Worm (Caenorhabditis elegans) whole organism, L3 larva: ENCODE measurements around the gene F13H10.9.
"Not testable (repeated sequence)": the region's sequence is repeated elsewhere in the genome, so short reads cannot be mapped to it uniquely, and the experiment has no call there.

Experiments
- R02D3.7 ChIP-seq: fragments of 150-350 bp; optimal IDR thresholded peaks from 2 replicates; lab custom pipeline; 2014; ENCODE audit warnings: missing biosample characterization, missing genetic modification characterization
- ZK546.5 ChIP-seq: sonication (generic microtip); optimal IDR thresholded peaks from 2 replicates; lab custom pipeline; 2017; ENCODE audit warnings: missing biosample characterization, missing genetic modification characterization
- aly-2 ChIP-seq: fragments of 150-350 bp; optimal IDR thresholded peaks from 2 replicates; lab custom pipeline; 2014; ENCODE audit warnings: missing biosample characterization, missing genetic modification characterization
- ama-1 ChIP-seq: fragments of 150-350 bp; optimal IDR thresholded peaks from 2 replicates; lab custom pipeline; 2018
- ceh-16 ChIP-seq: sonication (generic microtip); optimal IDR thresholded peaks from 2 replicates; lab custom pipeline; 2017; ENCODE audit warnings: missing biosample characterization, missing genetic modification characterization
- ceh-28 ChIP-seq: fragments of 150-350 bp; optimal IDR thresholded peaks from 2 replicates; lab custom pipeline; 2014; ENCODE audit warnings: missing biosample characterization, missing genetic modification reagents, missing genetic modification characterization
- ceh-82 ChIP-seq: fragments of 150-350 bp; optimal IDR thresholded peaks from 2 replicates; lab custom pipeline; 2014; ENCODE audit warnings: missing biosample characterization, missing genetic modification characterization
- daf-12 ChIP-seq: fragments of 150-350 bp; optimal IDR thresholded peaks from 2 replicates; lab custom pipeline; 2014; ENCODE audit warnings: missing biosample characterization, missing genetic modification reagents, missing genetic modification characterization
- egl-27 ChIP-seq: sonication (generic microtip); optimal IDR thresholded peaks from 4 replicates; lab custom pipeline; 2017; ENCODE audit warnings: missing biosample characterization, missing genetic modification reagents, missing genetic modification characterization
- egl-5 ChIP-seq: fragments of 150-350 bp; optimal IDR thresholded peaks from 2 replicates; lab custom pipeline; 2017; ENCODE audit warnings: missing biosample characterization, missing genetic modification reagents, missing genetic modification characterization, inconsistent platforms
- elt-2 ChIP-seq: sonication (generic microtip); optimal IDR thresholded peaks from 2 replicates; lab custom pipeline; 2016; ENCODE audit warnings: missing genetic modification reagents, mild to moderate bottlenecking, missing genetic modification characterization, missing compliant biosample characterization
- elt-3 ChIP-seq, 3 experiments: fragments of 150-350 bp in 1 of 3; sonication (generic microtip) in 2 of 3; optimal IDR thresholded peaks; 2 replicates in 2 of 3; 4 replicates in 1 of 3; lab custom pipeline; 2014 to 2017; ENCODE audit warnings: missing biosample characterization in 3 of 3, missing genetic modification characterization in 3 of 3
- eor-1 ChIP-seq, 2 experiments: fragments of 150-350 bp; optimal IDR thresholded peaks; 2 replicates each; lab custom pipeline; 2014 to 2018; ENCODE audit warnings: missing biosample characterization in 2 of 2, missing genetic modification characterization in 2 of 2
- fos-1 ChIP-seq: fragments of 150-350 bp; optimal IDR thresholded peaks from 2 replicates; lab custom pipeline; 2014; ENCODE audit warnings: missing biosample characterization, missing genetic modification characterization
- jun-1 ChIP-seq: fragments of 150-350 bp; optimal IDR thresholded peaks from 2 replicates; lab custom pipeline; 2014; ENCODE audit warnings: missing biosample characterization, missing genetic modification reagents, missing genetic modification characterization
- lin-15B ChIP-seq: fragments of 150-350 bp; optimal IDR thresholded peaks from 2 replicates; lab custom pipeline; 2014; ENCODE audit warnings: missing biosample characterization, missing genetic modification characterization
- lin-39 ChIP-seq: fragments of 150-350 bp; optimal IDR thresholded peaks from 2 replicates; lab custom pipeline; 2018; ENCODE audit warnings: missing biosample characterization, missing genetic modification reagents, missing genetic modification characterization
- mdl-1 ChIP-seq: fragments of 150-350 bp; optimal IDR thresholded peaks from 2 replicates; lab custom pipeline; 2014; ENCODE audit warnings: missing biosample characterization, missing genetic modification characterization
- nhr-11 ChIP-seq: fragments of 150-350 bp; optimal IDR thresholded peaks from 2 replicates; lab custom pipeline; 2014; ENCODE audit warnings: missing biosample characterization, missing genetic modification characterization
- nhr-23 ChIP-seq: fragments of 150-350 bp; optimal IDR thresholded peaks from 2 replicates; lab custom pipeline; 2014; ENCODE audit warnings: missing biosample characterization, missing genetic modification reagents, missing genetic modification characterization
- nhr-237 ChIP-seq: fragments of 150-350 bp; optimal IDR thresholded peaks from 2 replicates; lab custom pipeline; 2014; ENCODE audit warnings: missing biosample characterization, missing genetic modification characterization
- nhr-25 ChIP-seq: sonication (generic microtip); optimal IDR thresholded peaks from 2 replicates; lab custom pipeline; 2017; ENCODE audit warnings: missing biosample characterization, missing genetic modification characterization
- nhr-43 ChIP-seq: sonication (generic microtip); optimal IDR thresholded peaks from 2 replicates; lab custom pipeline; 2016; ENCODE audit warnings: mild to moderate bottlenecking, missing genetic modification characterization, missing compliant biosample characterization; ENCODE audit not compliant: poor library complexity, severe bottlenecking
- nhr-67 ChIP-seq: fragments of 150-350 bp; optimal IDR thresholded peaks from 2 replicates; lab custom pipeline; 2014; ENCODE audit warnings: missing biosample characterization, missing genetic modification characterization
- nhr-76 ChIP-seq: fragments of 150-350 bp; sonication (generic microtip); optimal IDR thresholded peaks from 5 replicates; lab custom pipeline; 2014; ENCODE audit warnings: missing biosample characterization, missing genetic modification characterization
- nhr-77 ChIP-seq: fragments of 150-350 bp; optimal IDR thresholded peaks from 2 replicates; lab custom pipeline; 2014; ENCODE audit warnings: missing biosample characterization, missing genetic modification characterization
- pha-4 ChIP-seq: fragments of 150-350 bp; optimal IDR thresholded peaks from 2 replicates; lab custom pipeline; 2014; ENCODE audit warnings: missing biosample characterization, missing genetic modification reagents, missing genetic modification characterization
- pqm-1 ChIP-seq: fragments of 150-350 bp; optimal IDR thresholded peaks from 2 replicates; lab custom pipeline; 2017; ENCODE audit warnings: missing biosample characterization, missing genetic modification characterization, inconsistent platforms
- sea-2 ChIP-seq: fragments of 150-350 bp; sonication (generic microtip); optimal IDR thresholded peaks from 4 replicates; lab custom pipeline; 2014; ENCODE audit warnings: missing biosample characterization, missing genetic modification reagents, missing genetic modification characterization
- snpc-4 ChIP-seq: fragments of 150-350 bp; optimal IDR thresholded peaks from 2 replicates; lab custom pipeline; 2014; ENCODE audit warnings: missing biosample characterization, missing genetic modification characterization
- tbx-2 ChIP-seq: sonication (generic microtip); optimal IDR thresholded peaks from 2 replicates; lab custom pipeline; 2016; ENCODE audit warnings: mild to moderate bottlenecking, missing genetic modification characterization, missing compliant biosample characterization
- unc-39 ChIP-seq: sonication (generic microtip); optimal IDR thresholded peaks from 4 replicates; lab custom pipeline; 2017; ENCODE audit warnings: missing biosample characterization, missing genetic modification characterization
- unc-62 ChIP-seq: fragments of 150-350 bp; sonication (generic microtip); optimal IDR thresholded peaks from 4 replicates; lab custom pipeline; 2014; ENCODE audit warnings: missing biosample characterization, missing genetic modification reagents, missing genetic modification characterization
- zag-1 ChIP-seq: fragments of 150-350 bp; optimal IDR thresholded peaks from 2 replicates; lab custom pipeline; 2014; ENCODE audit warnings: missing biosample characterization, missing genetic modification characterization
- ztf-11 ChIP-seq: fragments of 150-350 bp; optimal IDR thresholded peaks from 2 replicates; lab custom pipeline; 2014; ENCODE audit warnings: missing biosample characterization, missing genetic modification characterization
- ztf-4 ChIP-seq: fragments of 150-350 bp; optimal IDR thresholded peaks from 2 replicates; lab custom pipeline; 2014; ENCODE audit warnings: missing biosample characterization, missing genetic modification characterization

The F13H10.9 gene

DNA sequence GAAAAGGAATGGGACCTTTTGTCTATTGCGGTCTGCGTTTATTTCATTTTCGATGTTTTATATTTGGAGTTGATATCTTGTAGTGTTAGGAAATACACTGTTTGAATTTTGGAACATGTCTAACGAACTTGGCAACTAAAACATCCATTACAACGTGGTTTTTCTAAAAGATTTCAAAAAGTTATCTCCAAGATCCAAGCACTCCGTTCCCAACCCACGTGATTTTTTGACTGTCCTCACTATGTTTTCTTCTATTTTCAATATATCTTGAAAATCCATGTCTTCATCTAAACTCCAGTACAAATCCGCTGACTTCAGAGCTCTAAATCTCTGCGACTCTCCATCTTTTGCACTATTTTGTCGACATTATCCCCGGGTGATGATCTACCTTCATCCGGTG, at the start of gene F13H10.9:
Gene F13H10.9 (plus strand): TSS at position 301 of the 400 bp plus-strand sequence.
- no peak for TF ChIP-seq nhr-77 (tag; lab: Kevin White, UChicago)
- no peak for TF ChIP-seq nhr-25
- no peak for TF ChIP-seq nhr-11 (tag; lab: Kevin White, UChicago)
- no peak for TF ChIP-seq nhr-76 (tag; lab: Kevin White, UChicago)
- TF ChIP-seq pqm-1 (tag; lab: Kevin White, UChicago): no peak
- TF ChIP-seq aly-2 (tag; lab: Kevin White, UChicago): no peak
- TF ChIP-seq pha-4: no peak
- TF ChIP-seq jun-1: no peak
- no peak for TF ChIP-seq eor-1 (tag; optimal IDR thresholded peaks at IDR 0.05; lab: Kevin White, UChicago)
- no peak for TF ChIP-seq zag-1 (tag; lab: Kevin White, UChicago)
- no peak for TF ChIP-seq unc-39 (tag; lab: Kevin White, UChicago)
- TF ChIP-seq ama-1 (lab: Kevin White, UChicago): no peak

ce11 chrIV:10951997-10952396, 49.7 kb upstream of the F13H10.9 start, which contains the start of gene Y69E1A.3:
Gene Y69E1A.3 (plus strand): TSS chrIV:10952297.
- no peak for TF ChIP-seq fos-1
- no peak for TF ChIP-seq lin-39 (tag; lab: Kevin White, UChicago)
- TF ChIP-seq elt-3 (tag; optimal IDR thresholded peaks at IDR 0.05; lab: Kevin White, UChicago): no peak
- TF ChIP-seq unc-62: no peak
- no peak for TF ChIP-seq snpc-4 (tag; lab: Kevin White, UChicago)
- TF ChIP-seq mdl-1 (tag; lab: Kevin White, UChicago): no peak
- TF ChIP-seq pha-4: no peak
- TF ChIP-seq ceh-16 (tag; lab: Kevin White, UChicago): no peak
- no peak for TF ChIP-seq R02D3.7 (tag; lab: Kevin White, UChicago)
- TF ChIP-seq nhr-237 (tag; lab: Kevin White, UChicago): no peak

DNA sequence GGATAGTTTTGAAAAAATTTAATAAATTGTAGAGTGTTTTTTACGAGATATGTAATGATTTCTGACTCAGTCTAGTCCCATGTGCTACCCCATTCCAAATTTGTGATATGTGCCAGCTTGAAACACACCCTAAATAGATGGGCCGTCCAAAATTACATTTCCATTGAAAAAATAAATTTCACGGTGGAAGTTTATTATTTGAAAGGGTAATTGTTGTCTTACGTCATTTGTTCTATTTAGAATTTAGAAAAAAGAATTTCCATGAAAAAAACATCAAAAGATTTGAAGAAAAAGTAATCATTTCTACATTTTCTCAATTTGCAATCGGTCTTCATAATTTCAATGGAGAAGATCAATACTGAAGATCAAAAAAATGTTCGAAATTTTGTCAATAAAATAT, 46.8 kb upstream of the F13H10.9 start, which contains the start of gene Y69E1A.4:
Gene Y69E1A.4 (plus strand): TSS at position 301 of the 400 bp plus-strand sequence.
- TF ChIP-seq nhr-67 (tag; lab: Kevin White, UChicago); lin-39 (tag; lab: Kevin White, UChicago); pha-4: not testable (repeated sequence)

ce11 chrIV:10957583-10958229, 44.0 kb upstream of the F13H10.9 start, which contains the start of gene Y69E1A.5:
Gene Y69E1A.5 (minus strand): TSS chrIV:10957655.
- TF ChIP-seq nhr-25 (no peak), sea-2 (GFP tag; lab: Kevin White, UChicago) (no peak), nhr-43 (tag; lab: Kevin White, UChicago) (no peak), elt-3 (tag; optimal IDR thresholded peaks at IDR 0.05; lab: Kevin White, UChicago) (no peak), egl-5 (no peak), unc-39 (tag; lab: Kevin White, UChicago) (no peak), nhr-11 (tag; lab: Kevin White, UChicago) (no peak), elt-2 (tag; lab: Kevin White, UChicago) (no peak), nhr-237 (tag; lab: Kevin White, UChicago) (no peak), ceh-16 (tag; lab: Kevin White, UChicago) (no peak), ceh-82 (tag; lab: Kevin White, UChicago) (no peak), ceh-28 (no peak), aly-2 (tag; lab: Kevin White, UChicago) (no peak), tbx-2 (tag; lab: Kevin White, UChicago) (no peak), nhr-23 (tag; lab: Kevin White, UChicago) (no peak), ztf-4 (no peak), ZK546.5 (tag; lab: Kevin White, UChicago) (no peak), zag-1 (tag; lab: Kevin White, UChicago) (no peak), lin-15B (no peak)

- no peak for TF ChIP-seq daf-12 (tag; lab: Kevin White, UChicago)
- TF ChIP-seq zag-1 (tag; lab: Kevin White, UChicago): no peak
- no peak for TF ChIP-seq unc-62
- TF ChIP-seq snpc-4 (tag; lab: Kevin White, UChicago): no peak
- no peak for TF ChIP-seq nhr-76 (tag; lab: Kevin White, UChicago)
- TF ChIP-seq ztf-11 (tag; lab: Kevin White, UChicago): no peak
- no peak for TF ChIP-seq sea-2 (GFP tag; lab: Kevin White, UChicago)
- TF ChIP-seq egl-27 (tag; lab: Kevin White, UChicago): no peak
- no peak for TF ChIP-seq ceh-16 (tag; lab: Kevin White, UChicago)
- no peak for TF ChIP-seq R02D3.7 (tag; lab: Kevin White, UChicago)
- no peak for TF ChIP-seq nhr-77 (tag; lab: Kevin White, UChicago)
- TF ChIP-seq elt-3 (tag; optimal IDR thresholded peaks at IDR 0.05; lab: Kevin White, UChicago): no peak
- TF ChIP-seq nhr-25: no peak
- no peak for TF ChIP-seq nhr-11 (tag; lab: Kevin White, UChicago)
- no peak for TF ChIP-seq ama-1 (lab: Kevin White, UChicago)
- no peak for TF ChIP-seq fos-1
These were observed 43.5 kb upstream of the F13H10.9 start, which contains the start of gene sri-19 for ce11 chrIV:10958230-10958588. Gene sri-19 (plus strand): TSS chrIV:10958372.
